Fruit fly (Drosophila melanogaster): Measurements from ENCODE around the gene Ccdc58.

Ccdc58 gene

dm6 chr3L:19844507-19844906, 39.5 kb downstream of the Ccdc58 start:
- TF ChIP-seq CG7101 (tag; optimal IDR thresholded peaks at IDR 0.05) (no peak), CG5204 (GFP tag; optimal IDR thresholded peaks at IDR 0.05) (no peak), CG1620 (GFP tag; optimal IDR thresholded peaks at IDR 0.05) (no peak), CG14711 (tag; optimal IDR thresholded peaks at IDR 0.05) (no peak), cnc (optimal IDR thresholded peaks at IDR 0.05) (no peak), CG7045 (GFP tag; optimal IDR thresholded peaks at IDR 0.05) (no peak), Crg-1 (GFP tag; optimal IDR thresholded peaks at IDR 0.05) (no peak), pad (GFP tag; optimal IDR thresholded peaks at IDR 0.05) (no peak), CG12768 (GFP tag; optimal IDR thresholded peaks at IDR 0.05) (no peak)

- no peak for TF ChIP-seq cnc (optimal IDR thresholded peaks at IDR 0.05)
- TF ChIP-seq Hr96 (GFP tag; optimal IDR thresholded peaks at IDR 0.05): no peak
- TF ChIP-seq CG33017 (tag; optimal IDR thresholded peaks at IDR 0.05): peak; percentile 19
- peak; percentile 53 for TF ChIP-seq Mnt (GFP tag; optimal IDR thresholded peaks at IDR 0.05)
- TF ChIP-seq CG11617 (GFP tag; optimal IDR thresholded peaks at IDR 0.05): peak; percentile 26
- TF ChIP-seq bab1 (GFP tag; optimal IDR thresholded peaks at IDR 0.05): peak; percentile 66
- TF ChIP-seq kay (GFP tag; ENCODE audit: borderline replicate concordance): no peak
- TF ChIP-seq CG5204 (GFP tag; optimal IDR thresholded peaks at IDR 0.05): no peak
- TF ChIP-seq CG14711 (tag; optimal IDR thresholded peaks at IDR 0.05): peak; percentile 37
- peak; percentile 32 for TF ChIP-seq CG7101 (tag; optimal IDR thresholded peaks at IDR 0.05)
- no peak for TF ChIP-seq ovo (GFP tag; optimal IDR thresholded peaks at IDR 0.05)
- TF ChIP-seq cic (GFP tag; optimal IDR thresholded peaks at IDR 0.05): no peak
These were observed 40.3 kb downstream of the Ccdc58 start, which contains the start of gene Papss for dm6 chr3L:19845047-19845906. Gene Papss, plus strand, starts transcription at chr3L:19845293.

- peak; percentile 94 for TF ChIP-seq tj (GFP tag; optimal IDR thresholded peaks at IDR 0.05)
- TF ChIP-seq CG1620 (GFP tag; optimal IDR thresholded peaks at IDR 0.05): no peak
- TF ChIP-seq CG5204 (GFP tag; optimal IDR thresholded peaks at IDR 0.05): no peak
These were observed 40.9 kb downstream of the Ccdc58 start for dm6 chr3L:19845907-19846301.

- no peak for TF ChIP-seq CG5204 (GFP tag; optimal IDR thresholded peaks at IDR 0.05)
These were observed 42.0 kb downstream of the Ccdc58 start for dm6 chr3L:19846960-19847359.

- TF ChIP-seq CG7045 (GFP tag; optimal IDR thresholded peaks at IDR 0.05) (no peak), pad (GFP tag; optimal IDR thresholded peaks at IDR 0.05) (no peak), CG1620 (GFP tag; optimal IDR thresholded peaks at IDR 0.05) (no peak), bab1 (GFP tag; optimal IDR thresholded peaks at IDR 0.05) (no peak), kay (GFP tag; ENCODE audit: borderline replicate concordance) (peak; percentile 76), Clk (GFP tag; optimal IDR thresholded peaks at IDR 0.05) (no peak)
These were observed 43.1 kb downstream of the Ccdc58 start for dm6 chr3L:19848080-19848479.
